Fruit fly (Drosophila melanogaster): ENCODE measurements around the gene Wnt6.

- TF ChIP-seq pan (optimal IDR thresholded peaks at IDR 0.05) (no peak), usp (GFP tag; optimal IDR thresholded peaks at IDR 0.05) (no peak), psq (optimal IDR thresholded peaks at IDR 0.05) (no peak)
These were observed 25.3 kb downstream of the Wnt6 start for dm6 chr2L:7358788-7359187.
